Worm (Caenorhabditis elegans) whole organism, early embryonic: Measurements from ENCODE around the gene C07G1.7.

Source experiments
- B0310.2 ChIP-seq: sonication (generic microtip); optimal IDR thresholded peaks from 2 replicates; lab custom pipeline; 2016; ENCODE audit warnings: mild to moderate bottlenecking, missing genetic modification characterization, missing compliant biosample characterization
- F13C5.2 ChIP-seq: sonication (generic microtip); optimal IDR thresholded peaks from 2 replicates; lab custom pipeline; 2017; ENCODE audit warnings: mild to moderate bottlenecking, missing genetic modification characterization, inconsistent platforms, missing compliant biosample characterization
- aly-1 ChIP-seq: sonication (generic microtip); optimal IDR thresholded peaks from 2 replicates; lab custom pipeline; 2016; ENCODE audit warnings: missing genetic modification characterization, missing compliant biosample characterization
- ama-1 ChIP-seq: fragments of 150-350 bp; optimal IDR thresholded peaks from 2 replicates; lab custom pipeline; 2014
- ceh-13 ChIP-seq: fragments of 200-800 bp; sonication (Bioruptor generic); optimal IDR thresholded peaks from 2 replicates; lab custom pipeline; 2018; ENCODE audit warnings: mild to moderate bottlenecking, missing genetic modification characterization, missing compliant biosample characterization
- ceh-36 ChIP-seq: sonication (generic microtip); optimal IDR thresholded peaks from 2 replicates; lab custom pipeline; 2016; ENCODE audit warnings: missing genetic modification characterization, inconsistent platforms, missing compliant biosample characterization
- ets-7 ChIP-seq: sonication (generic microtip); optimal IDR thresholded peaks from 2 replicates; lab custom pipeline; 2016; ENCODE audit warnings: missing genotype, missing genetic modification characterization, missing compliant biosample characterization
- flt-1 ChIP-seq: fragments of 200-800 bp; sonication (Bioruptor generic); IDR thresholded peaks from 2 replicates; pipeline ENCODE4 v1.3.6; 2022; ENCODE audit warnings: missing genetic modification characterization, missing compliant biosample characterization
- hmbx-1 ChIP-seq: sonication (generic microtip); optimal IDR thresholded peaks from 2 replicates; lab custom pipeline; 2016; ENCODE audit warnings: mild to moderate bottlenecking, missing genetic modification characterization, missing compliant biosample characterization
- hmg-4 ChIP-seq: fragments of 200-800 bp; sonication (Bioruptor generic); optimal IDR thresholded peaks from 2 replicates; lab custom pipeline; 2018; ENCODE audit warnings: mild to moderate bottlenecking, missing genetic modification characterization, missing compliant biosample characterization
- hnd-1 ChIP-seq: sonication (generic microtip); optimal IDR thresholded peaks from 2 replicates; lab custom pipeline; 2016; ENCODE audit warnings: missing genetic modification characterization, missing compliant biosample characterization
- pes-1 ChIP-seq: fragments of 200-800 bp; sonication (Bioruptor generic); IDR thresholded peaks from 2 replicates; pipeline ENCODE4 v1.3.6; 2022; ENCODE audit warnings: missing genetic modification reagents, missing genetic modification characterization, missing compliant biosample characterization
- scrt-1 ChIP-seq: fragments of 200-800 bp; sonication (Bioruptor generic); IDR thresholded peaks from 2 replicates; pipeline ENCODE4 v1.3.6; 2022; ENCODE audit warnings: missing genetic modification characterization, missing compliant biosample characterization
- sea-1 ChIP-seq: fragments of 200-800 bp; sonication (Bioruptor generic); conservative IDR thresholded peaks from 2 replicates; pipeline ENCODE4 v1.3.6; 2022; ENCODE audit warnings: missing genetic modification characterization, missing compliant biosample characterization
- tbx-11 ChIP-seq: fragments of 200-800 bp; sonication (Bioruptor generic); IDR thresholded peaks from 2 replicates; pipeline ENCODE4 v1.3.6; 2022; ENCODE audit warnings: missing genetic modification characterization, missing compliant biosample characterization
- tbx-37 ChIP-seq: fragments of 200-800 bp; sonication (Bioruptor generic); conservative IDR thresholded peaks from 2 replicates; pipeline ENCODE4 v1.3.6; 2022; ENCODE audit warnings: missing genetic modification reagents, missing genetic modification characterization, missing compliant biosample characterization
- tra-4 ChIP-seq: sonication (generic microtip); optimal IDR thresholded peaks from 2 replicates; lab custom pipeline; 2017; ENCODE audit warnings: missing genetic modification characterization, missing compliant biosample characterization

Gene C07G1.7

ce11 chrIV:8244112-8244511 lies 32.5 kb upstream of the C07G1.7 start, which contains the start of gene T09A12.1:
T09A12.1 (plus strand) TSS chrIV:8244412.
- no peak for TF ChIP-seq F13C5.2
- no peak for TF ChIP-seq scrt-1 (GFP tag; lab: Robert Waterston, UW)
- no peak for TF ChIP-seq tbx-11 (GFP tag; lab: Robert Waterston, UW)
- TF ChIP-seq ceh-36 (tag; lab: Kevin White, UChicago): no peak
- TF ChIP-seq tra-4: no peak
- no peak for TF ChIP-seq ets-7 (tag; lab: Kevin White, UChicago)
- TF ChIP-seq pes-1 (GFP tag; lab: Robert Waterston, UW): no peak
- no peak for TF ChIP-seq hmbx-1 (tag; lab: Kevin White, UChicago)
- no peak for TF ChIP-seq ama-1 (lab: Kevin White, UChicago)
- no peak for TF ChIP-seq hmg-4 (GFP tag; lab: Kevin White, UChicago)
- TF ChIP-seq aly-1 (tag; lab: Kevin White, UChicago): no peak
- TF ChIP-seq hnd-1 (tag; lab: Kevin White, UChicago): no peak
- TF ChIP-seq tbx-37: no peak
- no peak for TF ChIP-seq ceh-13 (GFP tag; lab: Kevin White, UChicago)
- TF ChIP-seq flt-1 (GFP tag; lab: Robert Waterston, UW): no peak
- TF ChIP-seq B0310.2 (tag; lab: Kevin White, UChicago): no peak
- TF ChIP-seq sea-1 (GFP tag; lab: Robert Waterston, UW): no peak

ce11 chrIV:8243599-8243998 lies 32.0 kb upstream of the C07G1.7 start, which contains the start of gene T09A12.8:
T09A12.8 (minus strand) TSS chrIV:8243699.
- TF ChIP-seq tbx-37: no peak
- TF ChIP-seq hmbx-1 (tag; lab: Kevin White, UChicago): no peak
- no peak for TF ChIP-seq sea-1 (GFP tag; lab: Robert Waterston, UW)
- TF ChIP-seq ceh-36 (tag; lab: Kevin White, UChicago): no peak
- no peak for TF ChIP-seq scrt-1 (GFP tag; lab: Robert Waterston, UW)
- no peak for TF ChIP-seq aly-1 (tag; lab: Kevin White, UChicago)
- TF ChIP-seq tra-4: no peak
- no peak for TF ChIP-seq ama-1 (lab: Kevin White, UChicago)
- no peak for TF ChIP-seq ceh-13 (GFP tag; lab: Kevin White, UChicago)
- TF ChIP-seq F13C5.2: no peak
- no peak for TF ChIP-seq flt-1 (GFP tag; lab: Robert Waterston, UW)
- TF ChIP-seq B0310.2 (tag; lab: Kevin White, UChicago): no peak
- no peak for TF ChIP-seq pes-1 (GFP tag; lab: Robert Waterston, UW)
- no peak for TF ChIP-seq hmg-4 (GFP tag; lab: Kevin White, UChicago)
- no peak for TF ChIP-seq tbx-11 (GFP tag; lab: Robert Waterston, UW)
- TF ChIP-seq hnd-1 (tag; lab: Kevin White, UChicago): no peak
- no peak for TF ChIP-seq ets-7 (tag; lab: Kevin White, UChicago)

ce11 chrIV:8243170-8243569 lies 31.5 kb upstream of the C07G1.7 start:
- no peak for TF ChIP-seq tra-4
- no peak for TF ChIP-seq F13C5.2
- no peak for TF ChIP-seq tbx-11 (GFP tag; lab: Robert Waterston, UW)
- TF ChIP-seq hmbx-1 (tag; lab: Kevin White, UChicago): no peak
- no peak for TF ChIP-seq B0310.2 (tag; lab: Kevin White, UChicago)
- TF ChIP-seq ceh-13 (GFP tag; lab: Kevin White, UChicago): no peak
- no peak for TF ChIP-seq ets-7 (tag; lab: Kevin White, UChicago)
- no peak for TF ChIP-seq scrt-1 (GFP tag; lab: Robert Waterston, UW)
- TF ChIP-seq pes-1 (GFP tag; lab: Robert Waterston, UW): no peak
- no peak for TF ChIP-seq ceh-36 (tag; lab: Kevin White, UChicago)
- no peak for TF ChIP-seq hmg-4 (GFP tag; lab: Kevin White, UChicago)
- TF ChIP-seq aly-1 (tag; lab: Kevin White, UChicago): no peak

DNA sequence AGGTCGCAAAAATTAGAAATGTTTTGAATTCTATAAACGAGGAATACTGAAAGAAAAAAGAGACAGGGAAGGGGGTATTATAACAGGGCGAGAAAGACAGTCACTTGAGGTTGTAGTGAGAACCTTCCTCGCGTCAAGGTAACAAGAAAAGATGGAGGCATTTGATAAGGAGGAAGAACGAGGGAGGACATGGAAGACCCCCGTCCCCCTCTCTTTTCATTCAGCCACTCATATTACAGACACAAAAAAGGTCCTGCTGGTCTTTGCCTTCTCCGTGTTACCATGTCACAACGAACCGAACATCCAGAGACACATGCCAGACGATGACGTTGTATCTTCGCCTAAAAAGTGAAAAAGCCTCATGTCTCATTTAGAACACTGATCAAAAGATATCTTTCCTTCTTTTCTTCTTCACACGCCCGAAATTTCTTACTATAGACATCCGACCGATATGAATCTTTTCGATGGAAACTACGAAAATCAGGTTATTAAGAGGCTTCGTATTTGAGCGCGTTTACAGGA lies 29.7 kb upstream of the C07G1.7 start:
- TF ChIP-seq ceh-36 (tag; lab: Kevin White, UChicago) (no peak), tbx-11 (GFP tag; lab: Robert Waterston, UW) (no peak), hmbx-1 (tag; lab: Kevin White, UChicago) (no peak), ceh-13 (GFP tag; lab: Kevin White, UChicago) (no peak), aly-1 (tag; lab: Kevin White, UChicago) (no peak), ama-1 (lab: Kevin White, UChicago) (no peak), F13C5.2 (no peak), tbx-37 (no peak), sea-1 (GFP tag; lab: Robert Waterston, UW) (no peak)

DNA sequence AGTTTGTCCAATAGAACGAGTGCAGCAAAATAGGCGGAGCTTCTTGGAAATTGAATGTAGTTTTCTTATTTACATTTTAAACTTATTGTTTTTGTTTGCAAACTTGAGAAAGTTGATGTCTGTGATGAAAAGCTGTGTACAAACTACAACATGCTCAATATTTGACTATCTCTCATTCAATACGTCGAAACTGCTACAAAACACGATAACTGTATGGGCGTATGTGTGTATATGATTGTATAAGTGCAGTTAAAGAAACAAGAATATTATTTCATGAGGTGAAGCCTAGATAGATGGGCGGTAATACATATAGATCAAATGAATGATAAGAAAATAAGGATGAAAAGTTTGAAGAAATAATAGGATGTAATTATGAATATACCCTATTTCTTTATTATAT lies 27.9 kb upstream of the C07G1.7 start:
- no peak for TF ChIP-seq hmg-4 (GFP tag; lab: Kevin White, UChicago)
- TF ChIP-seq F13C5.2: no peak
- no peak for TF ChIP-seq sea-1 (GFP tag; lab: Robert Waterston, UW)
- no peak for TF ChIP-seq tra-4

DNA sequence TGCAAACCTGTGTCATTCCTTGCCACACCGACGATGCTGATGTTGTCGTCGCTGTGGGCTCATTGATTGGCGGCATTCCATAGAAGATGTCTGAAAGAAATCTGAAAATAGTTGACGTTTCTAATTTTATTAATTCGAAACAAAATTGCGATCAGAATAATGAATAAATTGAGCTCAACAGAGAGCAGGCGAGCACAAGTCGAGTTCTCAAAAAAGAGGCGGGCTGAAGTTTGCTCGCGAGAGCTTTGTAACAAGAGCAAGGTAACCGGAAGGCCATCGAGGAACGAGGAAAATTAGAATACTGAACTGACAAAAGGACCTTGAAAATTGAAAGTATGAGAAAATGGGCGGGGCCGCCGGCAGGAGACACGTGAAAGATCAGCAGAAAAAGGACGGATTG lies 24.9 kb upstream of the C07G1.7 start, which contains the start of gene nhr-66:
nhr-66 (minus strand) TSS at position 101 of the 400 bp plus-strand sequence.
- no peak for TF ChIP-seq ceh-13 (GFP tag; lab: Kevin White, UChicago)
- TF ChIP-seq F13C5.2: no peak
- TF ChIP-seq B0310.2 (tag; lab: Kevin White, UChicago): no peak
- TF ChIP-seq tra-4: no peak
- TF ChIP-seq ama-1 (lab: Kevin White, UChicago): no peak
- no peak for TF ChIP-seq tbx-11 (GFP tag; lab: Robert Waterston, UW)
- TF ChIP-seq ets-7 (tag; lab: Kevin White, UChicago): no peak
- TF ChIP-seq scrt-1 (GFP tag; lab: Robert Waterston, UW): no peak
- no peak for TF ChIP-seq ceh-36 (tag; lab: Kevin White, UChicago)
- TF ChIP-seq tbx-37: no peak
- TF ChIP-seq hnd-1 (tag; lab: Kevin White, UChicago): no peak
- TF ChIP-seq hmg-4 (GFP tag; lab: Kevin White, UChicago): no peak
- TF ChIP-seq pes-1 (GFP tag; lab: Robert Waterston, UW): no peak
- no peak for TF ChIP-seq hmbx-1 (tag; lab: Kevin White, UChicago)

- TF ChIP-seq flt-1 (GFP tag; lab: Robert Waterston, UW) (no peak), ets-7 (tag; lab: Kevin White, UChicago) (no peak), ceh-13 (GFP tag; lab: Kevin White, UChicago) (no peak), aly-1 (tag; lab: Kevin White, UChicago) (no peak), ceh-36 (tag; lab: Kevin White, UChicago) (no peak), scrt-1 (GFP tag; lab: Robert Waterston, UW) (no peak), B0310.2 (tag; lab: Kevin White, UChicago) (no peak), sea-1 (GFP tag; lab: Robert Waterston, UW) (no peak)
These were observed 23.6 kb upstream of the C07G1.7 start for ce11 chrIV:8235114-8235686.
